Fruit fly (Drosophila melanogaster) whole organism, embryonic: ENCODE measurements around the gene CG13984.

Experiments
- CG10565 ChIP-seq: fragments of 200-800 bp; sonication (Bioruptor generic); optimal IDR thresholded peaks from 3 replicates; lab custom pipeline; 2016; ENCODE audit warnings: missing biosample characterization, mild to moderate bottlenecking, missing genetic modification characterization
- CG11456 ChIP-seq: fragments of 200-800 bp; sonication (Bioruptor generic); IDR thresholded peaks from 3 replicates; pipeline ENCODE4 v1.3.6; 2022; ENCODE audit warnings: missing biosample characterization, missing genetic modification characterization
- CG12219 ChIP-seq: fragments of 200-800 bp; sonication (Bioruptor generic); optimal IDR thresholded peaks from 3 replicates; lab custom pipeline; 2018; ENCODE audit warnings: missing biosample characterization, mild to moderate bottlenecking, missing genetic modification characterization
- CG13123 ChIP-seq: fragments of 200-800 bp; sonication (Bioruptor generic); optimal IDR thresholded peaks from 2 replicates; lab custom pipeline; 2016; ENCODE audit warnings: missing biosample characterization, missing genetic modification characterization
- CG15514 ChIP-seq: fragments of 200-800 bp; sonication (Bioruptor generic); optimal IDR thresholded peaks from 3 replicates; lab custom pipeline; 2017; ENCODE audit warnings: missing biosample characterization, missing genetic modification characterization, mild to moderate bottlenecking, moderate library complexity, missing genetic modification reagents
- CG17829 ChIP-seq: fragments of 200-800 bp; optimal IDR thresholded peaks from 2 replicates; lab custom pipeline; 2019; ENCODE audit warnings: missing biosample characterization, mild to moderate bottlenecking, missing genetic modification characterization, moderate library complexity
- CG18599 ChIP-seq: fragments of 200-800 bp; sonication (Bioruptor generic); optimal IDR thresholded peaks from 3 replicates; lab custom pipeline; 2017; ENCODE audit warnings: missing biosample characterization, missing genetic modification characterization, mild to moderate bottlenecking, moderate library complexity, missing genetic modification reagents
- CG18764 ChIP-seq: fragments of 200-800 bp; sonication (Bioruptor generic); optimal IDR thresholded peaks from 3 replicates; lab custom pipeline; 2016; ENCODE audit warnings: missing biosample characterization, missing genetic modification characterization
- CG2129 ChIP-seq: fragments of 200-800 bp; sonication (Bioruptor generic); IDR thresholded peaks from 2 replicates; pipeline ENCODE4 v1.3.6; 2022; ENCODE audit warnings: missing biosample characterization, missing genetic modification characterization; ENCODE audit not compliant: partially characterized antibody
- CG30020 ChIP-seq: fragments of 200-800 bp; optimal IDR thresholded peaks from 2 replicates; lab custom pipeline; 2019; ENCODE audit warnings: missing biosample characterization, mild to moderate bottlenecking, missing genetic modification characterization, moderate library complexity
- CG30431 ChIP-seq: fragments of 200-800 bp; sonication (Bioruptor generic); optimal IDR thresholded peaks from 2 replicates; lab custom pipeline; 2017; ENCODE audit warnings: missing biosample characterization, missing genetic modification characterization
- CG3847 ChIP-seq: fragments of 200-800 bp; sonication (Bioruptor generic); IDR thresholded peaks from 2 replicates; pipeline ENCODE4 v1.3.6; 2022; ENCODE audit warnings: missing biosample characterization, missing genetic modification characterization
- CG4854 ChIP-seq: fragments of 200-800 bp; sonication (Bioruptor generic); optimal IDR thresholded peaks from 2 replicates; lab custom pipeline; 2016; ENCODE audit warnings: missing biosample characterization, missing genetic modification characterization, inconsistent platforms
- CG5245 ChIP-seq: fragments of 200-800 bp; sonication (Bioruptor generic); optimal IDR thresholded peaks from 3 replicates; lab custom pipeline; 2016; ENCODE audit warnings: missing biosample characterization, missing genetic modification characterization
- CG5953 ChIP-seq: fragments of 200-800 bp; sonication (Bioruptor generic); IDR thresholded peaks from 2 replicates; pipeline ENCODE4 v1.3.6; 2022; ENCODE audit warnings: missing biosample characterization, missing genetic modification characterization
- CG6654 ChIP-seq: fragments of 200-800 bp; sonication (Bioruptor generic); optimal IDR thresholded peaks from 2 replicates; lab custom pipeline; 2017; ENCODE audit warnings: missing biosample characterization, mild to moderate bottlenecking, missing genetic modification characterization
- CG7271 ChIP-seq: fragments of 200-800 bp; sonication (Bioruptor generic); optimal IDR thresholded peaks from 2 replicates; lab custom pipeline; 2018; ENCODE audit warnings: missing biosample characterization, mild to moderate bottlenecking, missing genetic modification characterization, moderate library complexity
- CG9797 ChIP-seq: fragments of 200-800 bp; sonication (Bioruptor generic); optimal IDR thresholded peaks from 3 replicates; lab custom pipeline; 2018; ENCODE audit warnings: missing biosample characterization, mild to moderate bottlenecking, missing genetic modification characterization
- CHES-1-like ChIP-seq: fragments of 200-800 bp; sonication (Bioruptor generic); optimal IDR thresholded peaks from 2 replicates; lab custom pipeline; 2016; ENCODE audit warnings: missing biosample characterization, missing genetic modification characterization
- CkIIα-i1 ChIP-seq: fragments of 200-800 bp; sonication (Bioruptor generic); IDR thresholded peaks from 2 replicates; pipeline ENCODE4 v1.3.6; 2022; ENCODE audit warnings: missing biosample characterization, missing genetic modification characterization
- Dbx ChIP-seq: fragments of 200-800 bp; sonication (Bioruptor generic); IDR thresholded peaks from 3 replicates; pipeline ENCODE4 v1.3.6; 2022; ENCODE audit warnings: missing biosample characterization, missing genetic modification characterization
- Deaf1 ChIP-seq: fragments of 200-800 bp; optimal IDR thresholded peaks from 3 replicates; lab custom pipeline; 2019; ENCODE audit warnings: missing biosample characterization, mild to moderate bottlenecking, missing genetic modification characterization, moderate library complexity
- Dip2 ChIP-seq: fragments of 200-800 bp; sonication (Bioruptor generic); IDR thresholded peaks from 2 replicates; pipeline ENCODE4 v1.3.6; 2022; ENCODE audit warnings: missing biosample characterization, missing genetic modification characterization
- Hand ChIP-seq: fragments of 200-800 bp; sonication (Bioruptor generic); optimal IDR thresholded peaks from 2 replicates; lab custom pipeline; 2017; ENCODE audit warnings: mild to moderate bottlenecking, missing biosample characterization, missing genetic modification reagents, missing genetic modification characterization
- Kr ChIP-seq: fragments of 200-800 bp; sonication (Bioruptor generic); optimal IDR thresholded peaks from 2 replicates; lab custom pipeline; 2017; ENCODE audit warnings: missing biosample characterization, mild to moderate bottlenecking, missing genetic modification characterization
- Neu2 ChIP-seq: fragments of 200-800 bp; sonication (Bioruptor generic); optimal IDR thresholded peaks from 3 replicates; lab custom pipeline; 2016; ENCODE audit warnings: missing biosample characterization, missing genetic modification characterization, borderline replicate concordance
- Oaz ChIP-seq: fragments of 200-800 bp; sonication (Bioruptor generic); IDR thresholded peaks from 2 replicates; pipeline ENCODE4 v1.3.6; 2022; ENCODE audit warnings: missing biosample characterization, missing genetic modification characterization
- Scr ChIP-seq: fragments of 200-800 bp; sonication (Bioruptor generic); IDR thresholded peaks from 2 replicates; pipeline ENCODE4 v1.3.6; 2022; ENCODE audit warnings: missing biosample characterization, missing genetic modification characterization; ENCODE audit not compliant: partially characterized antibody
- Ssrp ChIP-seq: fragments of 200-800 bp; sonication (Bioruptor generic); optimal IDR thresholded peaks from 2 replicates; lab custom pipeline; 2018; ENCODE audit warnings: missing biosample characterization, mild to moderate bottlenecking, missing genetic modification characterization, moderate library complexity
- Vsx1 ChIP-seq: fragments of 200-800 bp; sonication (Bioruptor generic); optimal IDR thresholded peaks from 2 replicates; lab custom pipeline; 2017; ENCODE audit warnings: missing biosample characterization, mild to moderate bottlenecking, missing genetic modification characterization, missing genetic modification reagents
- bbx ChIP-seq: fragments of 200-800 bp; sonication (Bioruptor generic); IDR thresholded peaks from 2 replicates; pipeline ENCODE4 v1.3.6; 2022; ENCODE audit warnings: missing biosample characterization, missing genetic modification characterization; ENCODE audit not compliant: partially characterized antibody
- bsh ChIP-seq, 2 experiments: fragments of 200-800 bp; sonication (Bioruptor generic); optimal IDR thresholded peaks; 2 replicates each; lab custom pipeline; 2017 to 2018; ENCODE audit warnings: mild to moderate bottlenecking in 2 of 2, missing biosample characterization in 2 of 2, missing genetic modification characterization in 2 of 2, moderate library complexity in 1 of 2
- btn ChIP-seq: fragments of 200-800 bp; sonication (Bioruptor generic); optimal IDR thresholded peaks from 2 replicates; lab custom pipeline; 2016; ENCODE audit warnings: missing biosample characterization, missing genetic modification characterization
- chinmo ChIP-seq: fragments of 200-800 bp; sonication (Bioruptor generic); IDR thresholded peaks from 4 replicates; pipeline ENCODE4 v1.3.6; 2022; ENCODE audit warnings: missing biosample characterization, missing genetic modification characterization; ENCODE audit not compliant: partially characterized antibody
- ci ChIP-seq: fragments of 200-800 bp; sonication (Bioruptor generic); IDR thresholded peaks from 3 replicates; pipeline ENCODE4 v1.3.6; 2022; ENCODE audit warnings: missing biosample characterization, missing genetic modification characterization
- exex ChIP-seq: fragments of 200-800 bp; sonication (Bioruptor generic); optimal IDR thresholded peaks from 4 replicates; lab custom pipeline; 2018; ENCODE audit warnings: missing biosample characterization, mild to moderate bottlenecking, missing genetic modification characterization, moderate library complexity
- eyg ChIP-seq: fragments of 200-800 bp; sonication (Bioruptor generic); optimal IDR thresholded peaks from 3 replicates; lab custom pipeline; 2016; ENCODE audit warnings: missing biosample characterization, missing genetic modification characterization
- fru ChIP-seq: fragments of >200 bp; optimal IDR thresholded peaks from 2 replicates; lab custom pipeline; 2017
- gem ChIP-seq: fragments of 200-800 bp; sonication (Bioruptor generic); optimal IDR thresholded peaks from 2 replicates; lab custom pipeline; 2019; ENCODE audit warnings: missing biosample characterization, mild to moderate bottlenecking, missing genetic modification characterization, moderate library complexity
- hbn ChIP-seq: fragments of 200-800 bp; sonication (Bioruptor generic); IDR thresholded peaks from 2 replicates; pipeline ENCODE4 v1.3.6; 2022; ENCODE audit warnings: missing biosample characterization, missing genetic modification characterization; ENCODE audit not compliant: partially characterized antibody
- lab ChIP-seq: fragments of 200-800 bp; sonication (Bioruptor generic); optimal IDR thresholded peaks from 3 replicates; lab custom pipeline; 2017; ENCODE audit warnings: missing biosample characterization, missing genetic modification characterization, mild to moderate bottlenecking, moderate library complexity, missing genetic modification reagents
- lov ChIP-seq, 2 experiments: fragments of 200-800 bp in 1 of 2; fragments of >200 bp in 1 of 2; sonication (Bioruptor generic) in 1 of 2; IDR thresholded peaks in 1 of 2; optimal IDR thresholded peaks in 1 of 2; 2 replicates in 1 of 2; 3 replicates in 1 of 2; pipeline versions ENCODE4 v1.3.6 to Lab custom; 2017 to 2022; ENCODE audit warnings: missing biosample characterization in 1 of 2, missing genetic modification characterization in 1 of 2
- maf-S ChIP-seq: fragments of 200-800 bp; sonication (Bioruptor generic); optimal IDR thresholded peaks from 2 replicates; lab custom pipeline; 2016; ENCODE audit warnings: missing biosample characterization, missing genetic modification characterization
- odd ChIP-seq: fragments of 200-800 bp; sonication (Bioruptor generic); optimal IDR thresholded peaks from 2 replicates; lab custom pipeline; 2017; ENCODE audit warnings: missing biosample characterization, mild to moderate bottlenecking, missing genetic modification characterization
- sd ChIP-seq: fragments of 200-800 bp; sonication (Bioruptor generic); optimal IDR thresholded peaks from 3 replicates; lab custom pipeline; 2018; ENCODE audit warnings: missing biosample characterization, mild to moderate bottlenecking, missing genetic modification characterization, moderate library complexity
- sug ChIP-seq: fragments of 200-800 bp; optimal IDR thresholded peaks from 2 replicates; lab custom pipeline; 2019; ENCODE audit warnings: missing biosample characterization, mild to moderate bottlenecking, missing genetic modification characterization, moderate library complexity
- tgo ChIP-seq: fragments of 200-800 bp; sonication (Bioruptor generic); IDR thresholded peaks from 3 replicates; pipeline ENCODE4 v1.3.6; 2022; ENCODE audit warnings: missing biosample characterization, missing genetic modification characterization
- unc-4 ChIP-seq: fragments of 200-800 bp; sonication (Bioruptor generic); IDR thresholded peaks from 2 replicates; pipeline ENCODE4 v1.3.6; 2022; ENCODE audit warnings: missing biosample characterization, missing genetic modification characterization; ENCODE audit not compliant: partially characterized antibody
- z ChIP-seq: fragments of 200-800 bp; sonication (Bioruptor generic); IDR thresholded peaks from 3 replicates; pipeline ENCODE4 v1.3.6; 2022; ENCODE audit warnings: missing biosample characterization, missing genetic modification characterization

CG13984 gene

DNA sequence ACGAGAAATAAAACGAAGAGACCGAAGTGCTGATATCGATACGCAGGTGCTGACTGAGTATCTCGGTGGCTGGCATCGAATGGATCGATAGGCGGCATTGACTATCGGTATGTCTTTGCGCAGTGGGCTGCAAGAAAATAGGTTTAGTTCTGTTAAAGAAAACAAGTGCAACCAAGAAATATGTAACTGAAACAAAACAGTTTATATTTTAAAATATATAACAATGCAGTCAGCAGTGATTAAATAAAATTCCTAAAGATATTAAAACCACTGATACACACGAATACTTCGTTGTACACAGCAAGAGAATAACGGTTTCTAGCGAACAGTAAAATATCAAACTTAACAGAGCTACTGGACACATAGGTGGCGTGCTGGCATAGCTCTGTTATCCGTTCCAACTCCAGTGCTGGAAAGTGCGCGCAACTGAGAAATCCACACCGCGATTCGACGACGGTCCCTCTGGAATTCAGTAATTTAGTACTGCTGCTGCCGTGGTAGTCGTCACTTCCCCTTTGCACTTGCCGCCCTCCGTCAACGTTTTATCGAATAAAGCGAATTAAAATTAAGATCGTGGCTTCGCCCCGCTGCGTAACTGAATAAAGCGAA lies 29.9 kb downstream of the CG13984 start, which contains the start of the genes Pez and Cpr (continued):
- peak; percentile 37 for TF ChIP-seq CG17829
- no peak for TF ChIP-seq gem (tag; lab: Kevin White, UChicago)
- peak; percentile 66 for TF ChIP-seq CG3847 (GFP tag; lab: Robert Waterston, UW)
- peak; percentile 49 for TF ChIP-seq sd (tag; lab: Kevin White, UChicago)
- TF ChIP-seq CG30020 (tag; lab: Kevin White, UChicago): no peak
- peak; percentile 70 for TF ChIP-seq lab (GFP tag; lab: Kevin White, UChicago)
- no peak for TF ChIP-seq CG30431 (GFP tag; lab: Kevin White, UChicago)
- TF ChIP-seq Neu2: no peak
- no peak for TF ChIP-seq CG13123 (GFP tag; lab: Kevin White, UChicago)
- peak; percentile 70 for TF ChIP-seq unc-4 (GFP tag; lab: Robert Waterston, UW)
- peak; percentile 92 for TF ChIP-seq Dip2 (GFP tag; lab: Robert Waterston, UW)
- TF ChIP-seq maf-S: no peak
- peak; percentile 76 for TF ChIP-seq hbn (GFP tag; lab: Robert Waterston, UW)
- TF ChIP-seq bbx (GFP tag; lab: Robert Waterston, UW): peak; percentile 82
- peak; percentile 77; the same call in 2 of the 3 replicates for TF ChIP-seq CG11456
- TF ChIP-seq CG9797 (GFP tag; lab: Kevin White, UChicago): peak; percentile 80
- TF ChIP-seq CG4854: no peak
- peak; percentile 78 for TF ChIP-seq Dbx (GFP tag; lab: Robert Waterston, UW)
- no peak for TF ChIP-seq CkIIα-i1 (GFP tag; lab: Robert Waterston, UW)
- TF ChIP-seq CG12219 (GFP tag; lab: Kevin White, UChicago): no peak
- no peak for TF ChIP-seq z (GFP tag; lab: Robert Waterston, UW)
- no peak for TF ChIP-seq Vsx1 (GFP tag; lab: Kevin White, UChicago)
- TF ChIP-seq CG2129 (GFP tag; lab: Robert Waterston, UW): peak; percentile 64; the same call in 1 of the 2 replicates
- TF ChIP-seq CG5245 (GFP tag; lab: Kevin White, UChicago): no peak
- no peak for TF ChIP-seq Ssrp (tag; lab: Kevin White, UChicago)
- TF ChIP-seq Kr (GFP tag; lab: Kevin White, UChicago): no peak
- TF ChIP-seq eyg (GFP tag; lab: Kevin White, UChicago): no peak
- peak; percentile 60 for TF ChIP-seq odd (GFP tag; lab: Kevin White, UChicago)
- no peak for TF ChIP-seq CG7271
- no peak for TF ChIP-seq lov (optimal IDR thresholded peaks at IDR 0.05; lab: Kevin White, UChicago)
- TF ChIP-seq lov (GFP tag; IDR thresholded peaks at IDR 0.05; lab: Robert Waterston, UW): no peak
- no peak for TF ChIP-seq fru (lab: Kevin White, UChicago)
- TF ChIP-seq Hand: no peak
- no peak for TF ChIP-seq Deaf1 (tag; lab: Kevin White, UChicago)
- TF ChIP-seq CG18764 (GFP tag; lab: Kevin White, UChicago): peak; percentile 25
- TF ChIP-seq chinmo (GFP tag; lab: Robert Waterston, UW): peak; percentile 47; the same call in 2 of the 4 replicates
- no peak for TF ChIP-seq CHES-1-like (GFP tag; lab: Kevin White, UChicago)
- TF ChIP-seq bsh (GFP tag; optimal IDR thresholded peaks at IDR 0.05; lab: Kevin White, UChicago): no peak
- peak; percentile 84 for TF ChIP-seq Scr
- TF ChIP-seq sug: no peak
- peak; percentile 68 for TF ChIP-seq CG15514 (GFP tag; lab: Kevin White, UChicago)
- peak; percentile 50 for TF ChIP-seq CG6654
- TF ChIP-seq Oaz (GFP tag; lab: Robert Waterston, UW): no peak
- peak; percentile 24 for TF ChIP-seq CG18599 (GFP tag; lab: Kevin White, UChicago)
- TF ChIP-seq CG5953: no peak
- peak; percentile 24 for TF ChIP-seq exex
- no peak for TF ChIP-seq tgo (GFP tag; lab: Robert Waterston, UW)
- peak; percentile 81 for TF ChIP-seq ci (GFP tag; lab: Robert Waterston, UW)
- no peak for TF ChIP-seq CG10565 (GFP tag; lab: Kevin White, UChicago)
- TF ChIP-seq btn (GFP tag; lab: Kevin White, UChicago): peak; percentile 17
